Worm (Caenorhabditis elegans): Measurements from ENCODE around the gene cblc-1.
A peak's percentile ranks its signal among the peaks of the same experiment; 100 is the strongest.

DNA sequence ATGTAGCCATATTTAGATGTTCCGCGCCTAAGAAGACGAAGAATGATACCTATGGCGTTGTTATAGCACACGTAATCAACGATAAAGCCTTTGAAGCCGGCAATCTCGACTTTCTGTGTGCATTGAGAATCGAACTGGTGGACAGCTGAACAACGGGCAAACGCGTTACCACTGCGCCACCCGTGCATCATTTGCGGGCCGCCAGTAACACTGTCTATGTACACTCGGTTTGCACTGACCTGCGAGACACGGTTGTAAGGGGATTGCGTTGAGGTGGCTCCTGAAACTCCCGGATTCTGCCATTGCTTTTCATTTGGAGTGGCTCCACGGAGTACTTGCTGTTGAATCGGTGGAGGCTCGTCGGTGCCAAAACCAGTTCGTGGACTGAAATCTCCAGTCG is 1.4 kb upstream of the cblc-1 start:
- peak; percentile 87 for TF ChIP-seq aly-1 (tag; optimal IDR thresholded peaks at IDR 0.05)
- peak; percentile 22 for TF ChIP-seq ama-1 (optimal IDR thresholded peaks at IDR 0.05)
- peak; percentile 79 for TF ChIP-seq flt-1 (GFP tag; IDR thresholded peaks at IDR 0.05)
- peak; percentile 83 for TF ChIP-seq B0310.2 (tag; optimal IDR thresholded peaks at IDR 0.05)
- TF ChIP-seq ets-7 (tag; optimal IDR thresholded peaks at IDR 0.05): peak; percentile 29
